Worm (Caenorhabditis elegans) whole organism, L3 larva: Measurements from ENCODE around the gene cest-35.2.

Experiments used
- R02D3.7 ChIP-seq: fragments of 150-350 bp; optimal IDR thresholded peaks from 2 replicates; lab custom pipeline; 2014; ENCODE audit warnings: missing biosample characterization, missing genetic modification characterization
- aly-2 ChIP-seq: fragments of 150-350 bp; optimal IDR thresholded peaks from 2 replicates; lab custom pipeline; 2014; ENCODE audit warnings: missing biosample characterization, missing genetic modification characterization
- ama-1 ChIP-seq: fragments of 150-350 bp; optimal IDR thresholded peaks from 2 replicates; lab custom pipeline; 2018
- ceh-16 ChIP-seq: sonication (generic microtip); optimal IDR thresholded peaks from 2 replicates; lab custom pipeline; 2017; ENCODE audit warnings: missing biosample characterization, missing genetic modification characterization
- ceh-28 ChIP-seq: fragments of 150-350 bp; optimal IDR thresholded peaks from 2 replicates; lab custom pipeline; 2014; ENCODE audit warnings: missing biosample characterization, missing genetic modification reagents, missing genetic modification characterization
- ceh-9 ChIP-seq: sonication (generic microtip); optimal IDR thresholded peaks from 2 replicates; lab custom pipeline; 2018; ENCODE audit warnings: missing biosample characterization, missing genetic modification characterization
- daf-12 ChIP-seq: fragments of 150-350 bp; optimal IDR thresholded peaks from 2 replicates; lab custom pipeline; 2014; ENCODE audit warnings: missing biosample characterization, missing genetic modification reagents, missing genetic modification characterization
- elt-1 ChIP-seq: fragments of 150-350 bp; optimal IDR thresholded peaks from 2 replicates; lab custom pipeline; 2014; ENCODE audit warnings: missing biosample characterization, missing genetic modification characterization
- elt-2 ChIP-seq: sonication (generic microtip); optimal IDR thresholded peaks from 2 replicates; lab custom pipeline; 2016; ENCODE audit warnings: missing genetic modification reagents, mild to moderate bottlenecking, missing genetic modification characterization, missing compliant biosample characterization
- eor-1 ChIP-seq, 2 experiments: fragments of 150-350 bp; optimal IDR thresholded peaks; 2 replicates each; lab custom pipeline; 2014 to 2018; ENCODE audit warnings: missing biosample characterization in 2 of 2, missing genetic modification characterization in 2 of 2
- fkh-10 ChIP-seq: sonication (generic microtip); optimal IDR thresholded peaks from 2 replicates; lab custom pipeline; 2017; ENCODE audit warnings: missing biosample characterization, missing genetic modification reagents, missing genetic modification characterization
- fos-1 ChIP-seq: fragments of 150-350 bp; optimal IDR thresholded peaks from 2 replicates; lab custom pipeline; 2014; ENCODE audit warnings: missing biosample characterization, missing genetic modification characterization
- jun-1 ChIP-seq: fragments of 150-350 bp; optimal IDR thresholded peaks from 2 replicates; lab custom pipeline; 2014; ENCODE audit warnings: missing biosample characterization, missing genetic modification reagents, missing genetic modification characterization
- lin-15B ChIP-seq: fragments of 150-350 bp; optimal IDR thresholded peaks from 2 replicates; lab custom pipeline; 2014; ENCODE audit warnings: missing biosample characterization, missing genetic modification characterization
- lsy-12 ChIP-seq: sonication (generic microtip); optimal IDR thresholded peaks from 2 replicates; lab custom pipeline; 2016; ENCODE audit warnings: mild to moderate bottlenecking, missing genetic modification characterization, missing compliant biosample characterization
- mdl-1 ChIP-seq: fragments of 150-350 bp; optimal IDR thresholded peaks from 2 replicates; lab custom pipeline; 2014; ENCODE audit warnings: missing biosample characterization, missing genetic modification characterization
- mml-1 ChIP-seq: fragments of 150-350 bp; sonication (generic microtip); optimal IDR thresholded peaks from 3 replicates; lab custom pipeline; 2014; ENCODE audit warnings: missing biosample characterization, missing genetic modification characterization
- nfya-1 ChIP-seq: sonication (generic microtip); optimal IDR thresholded peaks from 2 replicates; lab custom pipeline; 2017; ENCODE audit warnings: missing genetic modification characterization, mild to moderate bottlenecking, missing compliant biosample characterization, antibody characterized with exemption, moderate library complexity; ENCODE audit not compliant: insufficient read depth
- nhr-11 ChIP-seq: fragments of 150-350 bp; optimal IDR thresholded peaks from 2 replicates; lab custom pipeline; 2014; ENCODE audit warnings: missing biosample characterization, missing genetic modification characterization
- nhr-12 ChIP-seq: fragments of 150-350 bp; optimal IDR thresholded peaks from 2 replicates; lab custom pipeline; 2014; ENCODE audit warnings: missing biosample characterization, missing genetic modification characterization
- nhr-23 ChIP-seq: fragments of 150-350 bp; optimal IDR thresholded peaks from 2 replicates; lab custom pipeline; 2014; ENCODE audit warnings: missing biosample characterization, missing genetic modification reagents, missing genetic modification characterization
- nhr-237 ChIP-seq: fragments of 150-350 bp; optimal IDR thresholded peaks from 2 replicates; lab custom pipeline; 2014; ENCODE audit warnings: missing biosample characterization, missing genetic modification characterization
- nhr-43 ChIP-seq: sonication (generic microtip); optimal IDR thresholded peaks from 2 replicates; lab custom pipeline; 2016; ENCODE audit warnings: mild to moderate bottlenecking, missing genetic modification characterization, missing compliant biosample characterization; ENCODE audit not compliant: poor library complexity, severe bottlenecking
- nhr-67 ChIP-seq: fragments of 150-350 bp; optimal IDR thresholded peaks from 2 replicates; lab custom pipeline; 2014; ENCODE audit warnings: missing biosample characterization, missing genetic modification characterization
- nhr-76 ChIP-seq: fragments of 150-350 bp; sonication (generic microtip); optimal IDR thresholded peaks from 5 replicates; lab custom pipeline; 2014; ENCODE audit warnings: missing biosample characterization, missing genetic modification characterization
- nhr-77 ChIP-seq: fragments of 150-350 bp; optimal IDR thresholded peaks from 2 replicates; lab custom pipeline; 2014; ENCODE audit warnings: missing biosample characterization, missing genetic modification characterization
- pha-4 ChIP-seq: fragments of 150-350 bp; optimal IDR thresholded peaks from 2 replicates; lab custom pipeline; 2014; ENCODE audit warnings: missing biosample characterization, missing genetic modification reagents, missing genetic modification characterization
- skn-1 ChIP-seq: fragments of 150-350 bp; optimal IDR thresholded peaks from 2 replicates; lab custom pipeline; 2014; ENCODE audit warnings: missing biosample characterization, missing genetic modification characterization
- unc-39 ChIP-seq: sonication (generic microtip); optimal IDR thresholded peaks from 4 replicates; lab custom pipeline; 2017; ENCODE audit warnings: missing biosample characterization, missing genetic modification characterization
- unc-62 ChIP-seq: fragments of 150-350 bp; sonication (generic microtip); optimal IDR thresholded peaks from 4 replicates; lab custom pipeline; 2014; ENCODE audit warnings: missing biosample characterization, missing genetic modification reagents, missing genetic modification characterization
- zag-1 ChIP-seq: fragments of 150-350 bp; optimal IDR thresholded peaks from 2 replicates; lab custom pipeline; 2014; ENCODE audit warnings: missing biosample characterization, missing genetic modification characterization

Gene cest-35.2

ce11 chrV:5237116-5237515 lies at the start of gene cest-35.2:
Gene cest-35.2 (minus strand): TSS chrV:5237216.
- TF ChIP-seq elt-1 (tag; lab: Kevin White, UChicago): no peak
- TF ChIP-seq skn-1 (tag; lab: Kevin White, UChicago): no peak
- no peak for TF ChIP-seq R02D3.7
- no peak for TF ChIP-seq nhr-11 (tag; lab: Kevin White, UChicago)
- no peak for TF ChIP-seq daf-12 (tag; lab: Kevin White, UChicago)
- no peak for TF ChIP-seq eor-1 (tag; optimal IDR thresholded peaks at IDR 0.05; lab: Kevin White, UChicago)
- TF ChIP-seq nhr-76 (tag; lab: Kevin White, UChicago): no peak
- TF ChIP-seq, all 47 proteins: peak for 0

- peak; percentile 67 for TF ChIP-seq lsy-12
- peak; percentile 10 for TF ChIP-seq nhr-43 (tag; lab: Kevin White, UChicago)
- TF ChIP-seq, all 47 proteins: peak for 2; not testable (repeated sequence) for 45
Measured at ce11 chrV:5284270-5284980, 47.4 kb upstream of the cest-35.2 start.

- TF ChIP-seq mdl-1 (tag; lab: Kevin White, UChicago): no peak
- TF ChIP-seq ceh-16 (tag; lab: Kevin White, UChicago): no peak
- no peak for TF ChIP-seq nhr-43 (tag; lab: Kevin White, UChicago)
- no peak for TF ChIP-seq elt-2
- TF ChIP-seq nhr-76 (tag; lab: Kevin White, UChicago): no peak
- no peak for TF ChIP-seq nfya-1
- TF ChIP-seq nhr-77 (tag; lab: Kevin White, UChicago): no peak
- TF ChIP-seq, all 47 proteins: peak for 0
Measured at ce11 chrV:5278001-5278400, 41.0 kb upstream of the cest-35.2 start, which contains the start of gene B0238.9. Gene B0238.9 (minus strand): TSS chrV:5278101.

ce11 chrV:5275426-5276007 lies 38.5 kb upstream of the cest-35.2 start:
- peak; percentile 23 for TF ChIP-seq ama-1
- TF ChIP-seq nhr-43 (tag; lab: Kevin White, UChicago): peak; percentile 39
- no peak for TF ChIP-seq fkh-10

- TF ChIP-seq zag-1 (tag; lab: Kevin White, UChicago) (no peak), lin-15B (peak; percentile 64), fos-1 (no peak), elt-2 (peak; percentile 9), nfya-1 (peak; percentile 53), nhr-23 (tag; lab: Kevin White, UChicago) (peak; percentile 51), nhr-43 (tag; lab: Kevin White, UChicago) (peak; percentile 1), nhr-237 (tag; lab: Kevin White, UChicago) (no peak), elt-1 (tag; lab: Kevin White, UChicago) (no peak), pha-4 (tag; lab: Kevin White, UChicago) (peak; percentile 53), nhr-67 (tag; lab: Kevin White, UChicago) (no peak), nhr-76 (tag; lab: Kevin White, UChicago) (no peak)
- TF ChIP-seq, all 47 proteins: peak for 6
Measured at ce11 chrV:5274974-5275373, 38.0 kb upstream of the cest-35.2 start.

ce11 chrV:5273770-5274169 lies 36.8 kb upstream of the cest-35.2 start, which contains the start of gene natc-2:
Gene natc-2 (plus strand): TSS chrV:5274070.
- TF ChIP-seq aly-2 (tag; lab: Kevin White, UChicago) (no peak), ceh-9 (tag; lab: Kevin White, UChicago) (no peak), unc-62 (GFP tag; lab: Kevin White, UChicago) (no peak), mml-1 (tag; lab: Kevin White, UChicago) (no peak), nhr-12 (tag; lab: Kevin White, UChicago) (no peak), nhr-237 (tag; lab: Kevin White, UChicago) (no peak), jun-1 (no peak), eor-1 (tag; optimal IDR thresholded peaks at IDR 0.05; lab: Kevin White, UChicago) (no peak), unc-39 (tag; lab: Kevin White, UChicago) (no peak), nhr-43 (tag; lab: Kevin White, UChicago) (no peak), ceh-28 (tag; lab: Kevin White, UChicago) (no peak), nhr-77 (tag; lab: Kevin White, UChicago) (no peak), nhr-23 (tag; lab: Kevin White, UChicago) (no peak), nfya-1 (no peak), ceh-16 (tag; lab: Kevin White, UChicago) (no peak)
- TF ChIP-seq, all 47 proteins: peak for 0
